Fruit fly (Drosophila melanogaster): ENCODE data around the gene CG7656.

DNA sequence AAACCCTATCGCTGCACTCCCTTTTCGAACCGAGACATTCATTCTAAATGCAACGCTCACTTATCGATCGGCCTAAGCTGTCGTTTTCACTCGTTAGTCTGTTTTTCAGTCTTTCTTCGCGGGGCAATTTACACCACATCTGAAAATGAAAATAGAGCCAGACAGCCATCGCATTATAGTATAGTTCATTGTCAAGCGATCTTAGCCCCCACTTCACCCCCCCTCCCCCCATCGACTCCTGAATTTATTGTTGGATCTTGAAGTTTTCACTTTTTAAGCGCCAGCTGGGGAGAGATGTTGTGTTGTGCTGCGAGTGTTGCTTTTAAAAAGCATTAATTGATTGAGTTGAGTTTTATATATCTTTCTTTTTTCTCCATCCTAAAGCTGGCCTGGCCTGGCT, 11.2 kb upstream of the CG7656 start:
- TF ChIP-seq Ets98B (GFP tag; IDR thresholded peaks at IDR 0.05) (no peak), CG8159 (tag; optimal IDR thresholded peaks at IDR 0.05) (no peak), CG9948 (tag; optimal IDR thresholded peaks at IDR 0.05) (no peak), gl (tag; optimal IDR thresholded peaks at IDR 0.05) (no peak), CG15710 (tag; optimal IDR thresholded peaks at IDR 0.05) (no peak), D1 (tag; optimal IDR thresholded peaks at IDR 0.05) (no peak), CG13204 (GFP tag; optimal IDR thresholded peaks at IDR 0.05) (no peak), CG4496 (GFP tag; IDR thresholded peaks at IDR 0.05) (no peak), fd96Ca (GFP tag; IDR thresholded peaks at IDR 0.05) (no peak), EcR (GFP tag; optimal IDR thresholded peaks at IDR 0.05) (no peak), CG17806 (tag; optimal IDR thresholded peaks at IDR 0.05) (no peak), CG32121 (GFP tag; IDR thresholded peaks at IDR 0.05) (no peak), Pif1A (GFP tag; optimal IDR thresholded peaks at IDR 0.05) (no peak), CG12605 (GFP tag; IDR thresholded peaks at IDR 0.05) (no peak)

Measured in whole organism, pupa.